Fruit fly (Drosophila melanogaster) Kc167 (cell line): ENCODE measurements around the gene par-6.

Experiments
- Sin3A ChIP-seq: fragments of >200 bp; optimal IDR thresholded peaks from 2 replicates; lab custom pipeline; 2018; ENCODE audit warnings: missing external identifiers
- psq ChIP-seq: fragments of >200 bp; optimal IDR thresholded peaks from 2 replicates; lab custom pipeline; 2017; ENCODE audit warnings: missing external identifiers

- TF ChIP-seq Sin3A (lab: Kevin White, UChicago) (no peak), psq (lab: Kevin White, UChicago) (no peak)
These were observed 36.8 kb downstream of the par-6 start for dm6 chrX:17739974-17740373.
